Worm (Caenorhabditis elegans) whole organism, mixed stage, embryonic: ENCODE results near the gene R12B2.8.

Experiments used
- bed-3 ChIP-seq: fragments of 200-800 bp; sonication (Bioruptor generic); optimal IDR thresholded peaks from 3 replicates; lab custom pipeline; 2018; ENCODE audit warnings: mild to moderate bottlenecking, missing genetic modification characterization, moderate library complexity, missing compliant biosample characterization
- ceh-39 ChIP-seq: fragments of 150-350 bp; optimal IDR thresholded peaks from 2 replicates; lab custom pipeline; 2014; ENCODE audit warnings: missing biosample characterization, missing genetic modification characterization
- ceh-43 ChIP-seq: fragments of 200-800 bp; sonication (Bioruptor generic); optimal IDR thresholded peaks from 2 replicates; lab custom pipeline; 2018; ENCODE audit warnings: mild to moderate bottlenecking, missing genetic modification characterization, moderate library complexity, missing compliant biosample characterization
- ceh-83 ChIP-seq: fragments of 200-800 bp; sonication (Bioruptor generic); optimal IDR thresholded peaks from 2 replicates; lab custom pipeline; 2018; ENCODE audit warnings: mild to moderate bottlenecking, missing genetic modification characterization, missing compliant biosample characterization
- ces-1 ChIP-seq: fragments of 150-350 bp; optimal IDR thresholded peaks from 2 replicates; lab custom pipeline; 2014; ENCODE audit warnings: missing biosample characterization, missing genetic modification reagents, missing genetic modification characterization
- cnd-1 ChIP-seq: fragments of 200-800 bp; sonication (Bioruptor generic); optimal IDR thresholded peaks from 2 replicates; lab custom pipeline; 2018; ENCODE audit warnings: mild to moderate bottlenecking, missing genetic modification characterization, missing compliant biosample characterization
- elt-1 ChIP-seq: sonication (generic microtip); optimal IDR thresholded peaks from 2 replicates; lab custom pipeline; 2017; ENCODE audit warnings: missing genetic modification characterization, mild to moderate bottlenecking, missing compliant biosample characterization, antibody characterized with exemption, moderate library complexity, borderline replicate concordance; ENCODE audit not compliant: insufficient read depth
- flh-1 ChIP-seq: fragments of 200-800 bp; sonication (Bioruptor generic); optimal IDR thresholded peaks from 2 replicates; lab custom pipeline; 2018; ENCODE audit warnings: mild to moderate bottlenecking, missing genetic modification characterization, moderate library complexity, missing compliant biosample characterization
- ham-2 ChIP-seq: fragments of 200-800 bp; sonication (Bioruptor generic); optimal IDR thresholded peaks from 2 replicates; lab custom pipeline; 2018; ENCODE audit warnings: mild to moderate bottlenecking, missing genetic modification characterization, missing compliant biosample characterization
- lin-13 ChIP-seq: fragments of 150-350 bp; optimal IDR thresholded peaks from 2 replicates; lab custom pipeline; 2014; ENCODE audit warnings: missing biosample characterization, missing genetic modification characterization
- lin-32 ChIP-seq: fragments of 200-800 bp; sonication (Bioruptor generic); optimal IDR thresholded peaks from 2 replicates; lab custom pipeline; 2018; ENCODE audit warnings: mild to moderate bottlenecking, missing genetic modification characterization, missing compliant biosample characterization
- lsy-2 ChIP-seq: fragments of 150-350 bp; optimal IDR thresholded peaks from 2 replicates; lab custom pipeline; 2014; ENCODE audit warnings: missing biosample characterization, missing genetic modification characterization
- mab-5 ChIP-seq: fragments of 150-350 bp; optimal IDR thresholded peaks from 2 replicates; lab custom pipeline; 2014; ENCODE audit warnings: missing biosample characterization, missing genetic modification characterization
- mls-2 ChIP-seq: sonication (generic microtip); optimal IDR thresholded peaks from 2 replicates; lab custom pipeline; 2016; ENCODE audit warnings: mild to moderate bottlenecking, missing genetic modification characterization, moderate library complexity, missing compliant biosample characterization
- nhr-12 ChIP-seq: fragments of 150-350 bp; optimal IDR thresholded peaks from 2 replicates; lab custom pipeline; 2014; ENCODE audit warnings: missing biosample characterization, missing genetic modification characterization
- nhr-2 ChIP-seq: fragments of 150-350 bp; optimal IDR thresholded peaks from 2 replicates; lab custom pipeline; 2014; ENCODE audit warnings: missing biosample characterization, missing genetic modification characterization
- nhr-237 ChIP-seq: fragments of 150-350 bp; optimal IDR thresholded peaks from 2 replicates; lab custom pipeline; 2014; ENCODE audit warnings: missing biosample characterization, missing genetic modification characterization
- nhr-28 ChIP-seq: fragments of 150-350 bp; optimal IDR thresholded peaks from 2 replicates; lab custom pipeline; 2014; ENCODE audit warnings: missing biosample characterization, missing genetic modification characterization
- nhr-76 ChIP-seq: sonication (generic microtip); optimal IDR thresholded peaks from 2 replicates; lab custom pipeline; 2017; ENCODE audit warnings: missing biosample characterization, missing genetic modification characterization
- pha-4 ChIP-seq: fragments of 150-350 bp; optimal IDR thresholded peaks from 2 replicates; lab custom pipeline; 2018; ENCODE audit warnings: missing biosample characterization, missing genetic modification reagents, missing genetic modification characterization
- sem-2 ChIP-seq: fragments of 200-800 bp; sonication (Bioruptor generic); optimal IDR thresholded peaks from 2 replicates; lab custom pipeline; 2018; ENCODE audit warnings: mild to moderate bottlenecking, missing genetic modification characterization, missing compliant biosample characterization
- snpc-4 ChIP-seq: fragments of 150-350 bp; optimal IDR thresholded peaks from 2 replicates; lab custom pipeline; 2014; ENCODE audit warnings: missing biosample characterization, missing genetic modification characterization
- tbx-8 ChIP-seq: fragments of 200-800 bp; sonication (Bioruptor generic); optimal IDR thresholded peaks from 2 replicates; lab custom pipeline; 2018; ENCODE audit warnings: mild to moderate bottlenecking, missing genetic modification characterization, moderate library complexity, missing compliant biosample characterization
- unc-120 ChIP-seq: sonication (generic microtip); optimal IDR thresholded peaks from 2 replicates; lab custom pipeline; 2017; ENCODE audit warnings: missing genetic modification characterization, missing compliant biosample characterization; ENCODE audit not compliant: poor library complexity, severe bottlenecking
- unc-39 ChIP-seq: fragments of 150-350 bp; optimal IDR thresholded peaks from 2 replicates; lab custom pipeline; 2014; ENCODE audit warnings: missing biosample characterization, missing genetic modification characterization
- unc-62 ChIP-seq: fragments of 150-350 bp; optimal IDR thresholded peaks from 2 replicates; lab custom pipeline; 2014; ENCODE audit warnings: missing biosample characterization, missing genetic modification reagents, missing genetic modification characterization
- zip-8 ChIP-seq: fragments of 150-350 bp; optimal IDR thresholded peaks from 2 replicates; lab custom pipeline; 2014; ENCODE audit warnings: missing biosample characterization, missing genetic modification characterization
- ztf-11 ChIP-seq: fragments of 150-350 bp; optimal IDR thresholded peaks from 2 replicates; lab custom pipeline; 2014; ENCODE audit warnings: missing biosample characterization, missing genetic modification characterization

Gene R12B2.8

DNA sequence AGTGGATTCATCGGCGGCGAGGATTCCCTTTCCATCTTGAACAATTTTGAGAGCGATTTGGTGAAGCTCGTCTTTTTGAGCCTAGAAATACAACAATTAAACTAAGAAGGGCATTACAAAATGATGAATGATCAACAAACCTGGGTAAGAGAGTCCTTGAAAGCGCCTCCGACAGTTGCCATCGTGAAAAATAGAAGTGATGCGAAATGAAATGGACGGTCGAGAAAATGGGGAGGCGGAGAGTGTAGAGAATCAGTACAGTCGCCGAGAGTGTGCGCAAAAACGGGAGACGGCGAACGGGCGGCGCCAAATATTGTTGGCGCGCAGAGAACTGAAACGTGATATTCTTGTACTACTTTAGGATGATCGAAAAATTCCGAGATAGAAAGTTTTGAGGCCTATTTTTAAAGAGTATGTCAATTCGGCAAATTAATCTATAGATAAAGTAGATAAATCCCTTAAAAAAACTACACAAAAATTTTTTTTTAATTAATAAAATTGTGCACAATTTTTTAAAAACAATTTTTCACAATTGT is 52.5 kb downstream of the R12B2.8 start, which contains the start of gene aldo-2:
Gene aldo-2 (minus strand): TSS at position 486 of the 536 bp plus-strand sequence.
- no peak for TF ChIP-seq ces-1 (GFP tag; lab: Kevin White, UChicago)
- TF ChIP-seq nhr-12 (tag; lab: Kevin White, UChicago): no peak
- no peak for TF ChIP-seq sem-2 (GFP tag; lab: Kevin White, UChicago)
- TF ChIP-seq unc-39: no peak
- TF ChIP-seq ceh-43 (GFP tag; lab: Kevin White, UChicago): no peak
- no peak for TF ChIP-seq lin-32 (GFP tag; lab: Kevin White, UChicago)
- TF ChIP-seq nhr-2 (tag; lab: Kevin White, UChicago): no peak
- no peak for TF ChIP-seq ceh-39 (tag; lab: Kevin White, UChicago)
- no peak for TF ChIP-seq lin-13
- TF ChIP-seq ceh-83: no peak
- TF ChIP-seq zip-8 (tag; lab: Kevin White, UChicago): no peak
- no peak for TF ChIP-seq bed-3 (GFP tag; lab: Kevin White, UChicago)
- TF ChIP-seq mab-5: no peak
- TF ChIP-seq ham-2 (GFP tag; lab: Kevin White, UChicago): no peak
- no peak for TF ChIP-seq mls-2 (tag; lab: Kevin White, UChicago)
- no peak for TF ChIP-seq pha-4
- TF ChIP-seq nhr-28: no peak
- TF ChIP-seq cnd-1: no peak
- no peak for TF ChIP-seq snpc-4 (tag; lab: Kevin White, UChicago)

DNA sequence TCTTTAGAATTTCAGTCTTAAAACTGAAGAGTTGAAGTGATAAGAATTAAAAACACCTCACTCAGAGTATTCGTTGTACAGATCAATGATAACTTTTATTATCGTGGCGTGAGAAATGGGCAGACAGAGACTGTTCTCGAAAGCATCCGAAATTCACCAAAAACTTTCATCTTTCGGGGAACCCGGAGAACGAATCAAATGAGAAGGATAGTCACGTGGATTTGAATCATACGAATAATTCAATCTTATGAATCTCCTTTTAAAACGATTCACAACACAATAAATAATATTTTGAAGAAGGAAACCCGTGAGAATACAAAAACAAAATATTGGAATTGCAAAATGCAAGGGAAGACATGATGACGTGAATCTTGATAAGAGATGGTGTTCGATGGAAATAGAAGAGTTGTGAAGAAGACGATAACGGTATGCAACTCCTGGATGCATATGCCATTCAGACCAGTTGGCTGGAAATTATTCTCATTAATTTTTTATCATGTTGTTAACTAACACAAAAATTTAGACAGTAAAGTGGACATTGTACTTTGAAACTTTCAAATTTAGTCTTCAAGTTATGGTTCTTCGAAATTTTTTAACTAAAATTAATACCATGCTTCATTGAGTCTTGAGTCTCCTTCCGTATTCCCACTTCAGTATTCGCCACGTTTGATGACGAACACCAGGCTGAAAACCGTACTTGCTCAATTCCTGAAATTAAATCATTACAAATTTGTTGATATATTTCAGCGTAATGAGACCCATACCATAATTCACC is 53.3 kb downstream of the R12B2.8 start:
- TF ChIP-seq ham-2 (GFP tag; lab: Kevin White, UChicago): no peak
- no peak for TF ChIP-seq snpc-4 (tag; lab: Kevin White, UChicago)
- no peak for TF ChIP-seq ztf-11 (tag; lab: Kevin White, UChicago)
- TF ChIP-seq elt-1 (tag; lab: Kevin White, UChicago): no peak
- no peak for TF ChIP-seq ces-1 (GFP tag; lab: Kevin White, UChicago)
- TF ChIP-seq unc-62: no peak
- no peak for TF ChIP-seq zip-8 (tag; lab: Kevin White, UChicago)
- no peak for TF ChIP-seq ceh-83
- TF ChIP-seq bed-3 (GFP tag; lab: Kevin White, UChicago): no peak
- no peak for TF ChIP-seq unc-120 (tag; lab: Kevin White, UChicago)
- no peak for TF ChIP-seq mls-2 (tag; lab: Kevin White, UChicago)
- TF ChIP-seq flh-1 (GFP tag; lab: Kevin White, UChicago): no peak
- no peak for TF ChIP-seq nhr-28
- no peak for TF ChIP-seq pha-4
- no peak for TF ChIP-seq cnd-1
- TF ChIP-seq tbx-8 (GFP tag; lab: Kevin White, UChicago): no peak

ce11 chrIII:5878215-5878614 is 54.5 kb downstream of the R12B2.8 start, which contains the start of the genes mig-21 and F01F1.2:
mig-21 (minus strand) TSS chrIII:5878380.
F01F1.2 (plus strand) TSS chrIII:5878554.
- TF ChIP-seq nhr-237 (no peak), nhr-76 (tag; lab: Kevin White, UChicago) (no peak), nhr-28 (no peak), lsy-2 (tag; lab: Kevin White, UChicago) (peak; percentile 62)
